ENCODE assay signal across 1 fruit fly cellular context in the genomic region with DNA sequence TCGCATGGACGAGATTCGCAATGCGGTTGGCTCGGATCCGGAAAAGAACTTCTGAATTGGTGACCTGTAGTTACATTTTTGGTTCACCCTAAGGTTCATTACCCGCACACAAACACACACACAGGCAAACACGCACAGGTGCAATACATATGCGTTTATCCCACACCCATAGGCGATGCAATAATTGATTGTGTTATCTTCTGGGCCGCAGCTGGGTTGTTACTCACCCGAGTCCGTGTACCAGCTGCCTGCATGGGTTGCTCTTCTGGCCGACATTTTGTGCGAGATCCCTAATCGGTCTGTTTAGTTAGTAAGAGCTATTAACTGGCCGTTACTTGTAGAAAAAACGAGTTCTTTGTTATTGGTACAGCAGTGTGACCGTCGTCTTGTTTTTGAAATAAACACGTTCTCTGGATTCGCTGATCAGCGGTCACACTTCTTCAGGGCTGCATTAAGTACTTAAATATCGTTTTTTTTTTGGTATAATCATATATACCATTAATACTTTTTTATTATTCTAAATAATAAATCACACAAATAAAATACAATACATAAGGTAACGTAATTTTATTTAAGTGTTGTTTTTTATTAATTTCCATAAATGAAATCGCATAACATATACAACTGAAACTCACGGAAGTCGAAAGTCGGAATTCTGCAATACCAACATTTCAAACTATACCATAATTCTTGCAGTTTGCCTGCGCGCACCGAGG.
TF ChIP-seq lines count a peak whose summit lies in the region.

TSS of gene CG8031 (minus strand) at position 406 of the 716 bp plus-strand sequence.

TF ChIP-seq in whole organism, embryonic, 481 proteins besides CTCF, POLR2A, EP300 and RAD21 (continued from another document):
- TF ChIP-seq E2f2 (GFP tag; IDR thresholded peaks at IDR 0.05; lab: Robert Waterston, UW), result 0 out of 2 replicates have a peak, but pooled peaks have one; percentile 8
- no peak for TF ChIP-seq nerfin-1 (tag; optimal IDR thresholded peaks at IDR 0.05; lab: Kevin White, UChicago)
- peak; percentile 60 for TF ChIP-seq BEAF-32 (GFP tag; optimal IDR thresholded peaks at IDR 0.05; lab: Kevin White, UChicago)
- TF ChIP-seq CG10267 (tag; optimal IDR thresholded peaks at IDR 0.05; lab: Kevin White, UChicago), result peak; percentile 60
- TF ChIP-seq pnt (GFP tag; optimal IDR thresholded peaks at IDR 0.05; lab: Kevin White, UChicago), result no peak
- 0 out of 3 replicates have a peak, but pooled peaks have one; percentile 5 for TF ChIP-seq ci (GFP tag; IDR thresholded peaks at IDR 0.05; lab: Robert Waterston, UW)
- peak; percentile 54 for TF ChIP-seq CG3847 (GFP tag; IDR thresholded peaks at IDR 0.05; lab: Robert Waterston, UW)
- TF ChIP-seq zf30C (GFP tag; optimal IDR thresholded peaks at IDR 0.05; lab: Kevin White, UChicago), result no peak
- TF ChIP-seq Usf (GFP tag; optimal IDR thresholded peaks at IDR 0.05; lab: Kevin White, UChicago), result no peak
- TF ChIP-seq sc (optimal IDR thresholded peaks at IDR 0.05; lab: Kevin White, UChicago), result no peak
- TF ChIP-seq sc (GFP tag; optimal IDR thresholded peaks at IDR 0.05; lab: Kevin White, UChicago), result no peak
- no peak for TF ChIP-seq cad (GFP tag; optimal IDR thresholded peaks at IDR 0.05; lab: Kevin White, UChicago)
- TF ChIP-seq YL-1 (GFP tag; optimal IDR thresholded peaks at IDR 0.05; lab: Kevin White, UChicago), result peak; percentile 46
- no peak for TF ChIP-seq CG3065 (GFP tag; optimal IDR thresholded peaks at IDR 0.05; lab: Kevin White, UChicago)
- TF ChIP-seq Bgb (GFP tag; IDR thresholded peaks at IDR 0.05; lab: Robert Waterston, UW; ENCODE audit: partially characterized antibody), result 0 out of 2 replicates have a peak, but pooled peaks have one; percentile 17
- peak; percentile 55; the same call in 1 of the 2 replicates for TF ChIP-seq sna (GFP tag; IDR thresholded peaks at IDR 0.05; lab: Robert Waterston, UW; ENCODE audit: partially characterized antibody)
- TF ChIP-seq Ets97D (GFP tag; optimal IDR thresholded peaks at IDR 0.05; lab: Kevin White, UChicago), result peak; percentile 16
- no peak for TF ChIP-seq CG3407 (GFP tag; optimal IDR thresholded peaks at IDR 0.05; lab: Kevin White, UChicago)
- peak; percentile 78 for TF ChIP-seq Lhr (GFP tag; optimal IDR thresholded peaks at IDR 0.05; lab: Kevin White, UChicago)
- TF ChIP-seq Mad (GFP tag; optimal IDR thresholded peaks at IDR 0.05; lab: Kevin White, UChicago), result no peak
- peak; percentile 41 for TF ChIP-seq CG12391 (tag; optimal IDR thresholded peaks at IDR 0.05; lab: Kevin White, UChicago)
- no peak; the same call in 1 of the 2 replicates for TF ChIP-seq MBD-R2 (GFP tag; IDR thresholded peaks at IDR 0.05; lab: Robert Waterston, UW)
- TF ChIP-seq CG14050 (GFP tag; IDR thresholded peaks at IDR 0.05; lab: Robert Waterston, UW), result 0 out of 3 replicates have a peak, but pooled peaks have one; percentile 18
- TF ChIP-seq Gug (GFP tag; IDR thresholded peaks at IDR 0.05; lab: Robert Waterston, UW), result no peak
- peak; percentile 21 for TF ChIP-seq CG8478 (optimal IDR thresholded peaks at IDR 0.05; lab: Kevin White, UChicago)
